Worm (Caenorhabditis elegans): ENCODE measurements around the gene lron-12.

- no peak for TF ChIP-seq F13C5.2 (tag; optimal IDR thresholded peaks at IDR 0.05)
- no peak for TF ChIP-seq ama-1 (optimal IDR thresholded peaks at IDR 0.05)
- no peak for TF ChIP-seq sea-1 (GFP tag; conservative IDR thresholded peaks at IDR 0.05)
- TF ChIP-seq B0310.2 (tag; optimal IDR thresholded peaks at IDR 0.05), result no peak
- no peak for TF ChIP-seq ceh-13 (GFP tag; optimal IDR thresholded peaks at IDR 0.05)
- no peak for TF ChIP-seq hmbx-1 (tag; optimal IDR thresholded peaks at IDR 0.05)
- TF ChIP-seq flt-1 (GFP tag; IDR thresholded peaks at IDR 0.05), result no peak
- no peak for TF ChIP-seq aly-1 (tag; optimal IDR thresholded peaks at IDR 0.05)
- no peak for TF ChIP-seq tbx-11 (GFP tag; IDR thresholded peaks at IDR 0.05)
- no peak for TF ChIP-seq tbx-37 (GFP tag; conservative IDR thresholded peaks at IDR 0.05)
- no peak for TF ChIP-seq scrt-1 (GFP tag; IDR thresholded peaks at IDR 0.05)
- TF ChIP-seq tra-4 (tag; optimal IDR thresholded peaks at IDR 0.05), result no peak
- TF ChIP-seq hnd-1 (tag; optimal IDR thresholded peaks at IDR 0.05), result no peak
Measured at ce11 chrIII:12087564-12087963, 30.7 kb downstream of the lron-12 start.

All from whole organism, early embryonic.